Worm (Caenorhabditis elegans) whole organism, L2 larva: ENCODE measurements around the gene F45G2.7.

Experiments used
- C34F6.9 ChIP-seq: fragments of 150-350 bp; optimal IDR thresholded peaks from 2 replicates; lab custom pipeline; 2014; ENCODE audit warnings: missing biosample characterization, missing genetic modification characterization
- F13H6.1 ChIP-seq: sonication (generic microtip); optimal IDR thresholded peaks from 2 replicates; lab custom pipeline; 2016; ENCODE audit warnings: missing genetic modification characterization, missing compliant biosample characterization
- R02D3.7 ChIP-seq: fragments of 150-350 bp; optimal IDR thresholded peaks from 2 replicates; lab custom pipeline; 2014; ENCODE audit warnings: missing biosample characterization, missing genetic modification characterization
- Y55F3AM.14 ChIP-seq: fragments of 200-800 bp; sonication (Bioruptor generic); optimal IDR thresholded peaks from 2 replicates; lab custom pipeline; 2018; ENCODE audit warnings: mild to moderate bottlenecking, missing genetic modification characterization, missing compliant biosample characterization
- ZK546.5 ChIP-seq: sonication (generic microtip); optimal IDR thresholded peaks from 2 replicates; lab custom pipeline; 2017; ENCODE audit warnings: missing biosample characterization, missing genetic modification characterization
- alr-1 ChIP-seq: fragments of 150-350 bp; optimal IDR thresholded peaks from 2 replicates; lab custom pipeline; 2014; ENCODE audit warnings: missing biosample characterization, missing genetic modification characterization
- aly-2 ChIP-seq: fragments of 150-350 bp; optimal IDR thresholded peaks from 2 replicates; lab custom pipeline; 2014; ENCODE audit warnings: missing biosample characterization, missing genetic modification characterization
- ama-1 ChIP-seq: fragments of 150-350 bp; optimal IDR thresholded peaks from 2 replicates; lab custom pipeline; 2018; ENCODE audit warnings: inconsistent platforms
- blmp-1 ChIP-seq: sonication (generic microtip); optimal IDR thresholded peaks from 2 replicates; lab custom pipeline; 2017; ENCODE audit warnings: missing genetic modification characterization, mild to moderate bottlenecking, missing compliant biosample characterization, antibody characterized with exemption, moderate library complexity; ENCODE audit not compliant: insufficient read depth
- ceh-16 ChIP-seq: fragments of 150-350 bp; optimal IDR thresholded peaks from 2 replicates; lab custom pipeline; 2014; ENCODE audit warnings: missing biosample characterization, missing genetic modification characterization
- ceh-82 ChIP-seq: fragments of 150-350 bp; optimal IDR thresholded peaks from 2 replicates; lab custom pipeline; 2014; ENCODE audit warnings: missing biosample characterization, missing genetic modification characterization
- crh-2 ChIP-seq: sonication (generic microtip); optimal IDR thresholded peaks from 2 replicates; lab custom pipeline; 2017; ENCODE audit warnings: missing biosample characterization, missing genetic modification characterization
- dmd-4 ChIP-seq: sonication (generic microtip); optimal IDR thresholded peaks from 2 replicates; lab custom pipeline; 2017; ENCODE audit warnings: missing biosample characterization, missing genetic modification characterization
- egl-27 ChIP-seq: sonication (generic microtip); optimal IDR thresholded peaks from 3 replicates; lab custom pipeline; 2017; ENCODE audit warnings: missing biosample characterization, missing genetic modification reagents, missing genetic modification characterization
- elt-1 ChIP-seq: fragments of 150-350 bp; optimal IDR thresholded peaks from 2 replicates; lab custom pipeline; 2014; ENCODE audit warnings: missing biosample characterization, missing genetic modification characterization
- elt-3 ChIP-seq: sonication (generic microtip); optimal IDR thresholded peaks from 2 replicates; lab custom pipeline; 2017; ENCODE audit warnings: missing biosample characterization, missing genetic modification characterization
- fos-1 ChIP-seq: fragments of 150-350 bp; optimal IDR thresholded peaks from 2 replicates; lab custom pipeline; 2014; ENCODE audit warnings: missing biosample characterization, missing genetic modification characterization
- gmeb-1 ChIP-seq: fragments of 150-350 bp; optimal IDR thresholded peaks from 2 replicates; lab custom pipeline; 2014; ENCODE audit warnings: missing biosample characterization, missing genetic modification characterization
- lin-11 ChIP-seq: fragments of 150-350 bp; sonication (generic microtip); optimal IDR thresholded peaks from 2 replicates; lab custom pipeline; 2014; ENCODE audit warnings: missing biosample characterization, missing genetic modification characterization, inconsistent platforms, mixed read lengths
- lin-13 ChIP-seq: fragments of 150-350 bp; optimal IDR thresholded peaks from 2 replicates; lab custom pipeline; 2014; ENCODE audit warnings: missing biosample characterization, missing genetic modification reagents, missing genetic modification characterization
- lin-39 ChIP-seq: fragments of 150-350 bp; optimal IDR thresholded peaks from 2 replicates; lab custom pipeline; 2014; ENCODE audit warnings: missing biosample characterization, missing genetic modification reagents, missing genetic modification characterization
- lsy-2 ChIP-seq, 2 experiments: fragments of 150-350 bp in 1 of 2; sonication (generic microtip) in 1 of 2; optimal IDR thresholded peaks; 2 replicates each; lab custom pipeline; 2014 to 2017; ENCODE audit warnings: missing biosample characterization in 2 of 2, missing genetic modification characterization in 2 of 2
- mab-5 ChIP-seq: fragments of 150-350 bp; optimal IDR thresholded peaks from 2 replicates; lab custom pipeline; 2014; ENCODE audit warnings: missing biosample characterization, missing genetic modification characterization
- mbf-1 ChIP-seq: sonication (generic microtip); optimal IDR thresholded peaks from 2 replicates; lab custom pipeline; 2017; ENCODE audit warnings: missing biosample characterization, missing genetic modification characterization
- mdl-1 ChIP-seq, 2 experiments: fragments of 150-350 bp in 1 of 2; sonication (generic microtip) in 1 of 2; optimal IDR thresholded peaks; 2 replicates each; lab custom pipeline; 2017; ENCODE audit warnings: missing biosample characterization in 2 of 2, missing genetic modification characterization in 2 of 2
- nhr-10 ChIP-seq: sonication (generic microtip); optimal IDR thresholded peaks from 2 replicates; lab custom pipeline; 2017; ENCODE audit warnings: missing biosample characterization, missing genetic modification characterization
- nhr-11 ChIP-seq: fragments of 150-350 bp; optimal IDR thresholded peaks from 2 replicates; lab custom pipeline; 2014; ENCODE audit warnings: missing biosample characterization, missing genetic modification characterization
- nhr-12 ChIP-seq: fragments of 150-350 bp; optimal IDR thresholded peaks from 2 replicates; lab custom pipeline; 2014; ENCODE audit warnings: missing biosample characterization, missing genetic modification characterization
- nhr-129 ChIP-seq: fragments of 150-350 bp; optimal IDR thresholded peaks from 2 replicates; lab custom pipeline; 2014; ENCODE audit warnings: missing biosample characterization, missing genetic modification characterization
- nhr-21 ChIP-seq: fragments of 150-350 bp; optimal IDR thresholded peaks from 2 replicates; lab custom pipeline; 2014; ENCODE audit warnings: missing biosample characterization, missing genetic modification characterization
- nhr-23 ChIP-seq: fragments of 150-350 bp; optimal IDR thresholded peaks from 2 replicates; lab custom pipeline; 2014; ENCODE audit warnings: missing biosample characterization, missing genetic modification reagents, missing genetic modification characterization
- nhr-237 ChIP-seq: fragments of 150-350 bp; optimal IDR thresholded peaks from 2 replicates; lab custom pipeline; 2014; ENCODE audit warnings: missing biosample characterization, missing genetic modification characterization
- nhr-25 ChIP-seq: fragments of 150-350 bp; sonication (generic microtip); optimal IDR thresholded peaks from 3 replicates; lab custom pipeline; 2014; ENCODE audit warnings: missing biosample characterization, missing genetic modification characterization
- nhr-6 ChIP-seq: fragments of 150-350 bp; optimal IDR thresholded peaks from 2 replicates; lab custom pipeline; 2014; ENCODE audit warnings: missing biosample characterization, missing genetic modification characterization
- nhr-77 ChIP-seq: fragments of 150-350 bp; optimal IDR thresholded peaks from 2 replicates; lab custom pipeline; 2014; ENCODE audit warnings: missing biosample characterization, missing genetic modification characterization
- peb-1 ChIP-seq: fragments of 150-350 bp; optimal IDR thresholded peaks from 2 replicates; lab custom pipeline; 2014; ENCODE audit warnings: missing biosample characterization, missing genetic modification characterization
- sem-4 ChIP-seq: fragments of 150-350 bp; optimal IDR thresholded peaks from 2 replicates; lab custom pipeline; 2014; ENCODE audit warnings: missing biosample characterization, missing genetic modification reagents, missing genetic modification characterization
- skn-1 ChIP-seq: sonication (generic microtip); optimal IDR thresholded peaks from 2 replicates; lab custom pipeline; 2017; ENCODE audit warnings: missing biosample characterization, missing genetic modification characterization
- sma-3 ChIP-seq: sonication (generic microtip); optimal IDR thresholded peaks from 2 replicates; lab custom pipeline; 2016; ENCODE audit warnings: missing genetic modification reagents, missing genetic modification characterization, missing compliant biosample characterization
- sma-9 ChIP-seq, 2 experiments: fragments of 150-350 bp in 1 of 2; sonication (generic microtip) in 1 of 2; optimal IDR thresholded peaks; 2 replicates each; lab custom pipeline; 2014 to 2016; ENCODE audit warnings: missing genetic modification characterization in 2 of 2, mild to moderate bottlenecking in 1 of 2, missing biosample characterization in 1 of 2, missing compliant biosample characterization in 1 of 2, missing genetic modification reagents in 1 of 2, moderate library complexity in 1 of 2
- snpc-4 ChIP-seq: fragments of 150-350 bp; optimal IDR thresholded peaks from 2 replicates; lab custom pipeline; 2014; ENCODE audit warnings: missing biosample characterization, missing genetic modification characterization
- unc-39 ChIP-seq: fragments of 150-350 bp; optimal IDR thresholded peaks from 2 replicates; lab custom pipeline; 2014; ENCODE audit warnings: missing biosample characterization, missing genetic modification characterization
- unc-55 ChIP-seq: fragments of 150-350 bp; sonication (generic microtip); optimal IDR thresholded peaks from 3 replicates; lab custom pipeline; 2014; ENCODE audit warnings: missing biosample characterization, missing genetic modification reagents, missing genetic modification characterization
- unc-62 ChIP-seq: fragments of 150-350 bp; optimal IDR thresholded peaks from 2 replicates; lab custom pipeline; 2014; ENCODE audit warnings: missing biosample characterization, missing genetic modification reagents, missing genetic modification characterization
- zag-1 ChIP-seq: fragments of 150-350 bp; optimal IDR thresholded peaks from 2 replicates; lab custom pipeline; 2014; ENCODE audit warnings: missing biosample characterization, missing genetic modification characterization
- ztf-1 ChIP-seq: fragments of 200-800 bp; sonication (Bioruptor generic); conservative IDR thresholded peaks from 2 replicates; pipeline ENCODE4 v1.3.6; 2022; ENCODE audit warnings: missing genetic modification characterization, missing compliant biosample characterization
- ztf-11 ChIP-seq: sonication (generic microtip); optimal IDR thresholded peaks from 2 replicates; lab custom pipeline; 2017; ENCODE audit warnings: missing biosample characterization, missing genetic modification characterization
- ztf-4 ChIP-seq: fragments of 150-350 bp; optimal IDR thresholded peaks from 2 replicates; lab custom pipeline; 2014; ENCODE audit warnings: missing biosample characterization, missing genetic modification characterization

Gene F45G2.7

ce11 chrIII:13423414-13423813 lies 10.9 kb downstream of the F45G2.7 start, which contains the start of gene exo-1:
Gene exo-1 (plus strand): TSS chrIII:13423514.
- TF ChIP-seq lsy-2 (tag; optimal IDR thresholded peaks at IDR 0.05; lab: Kevin White, UChicago) (peak in 1 of 2 experiments; percentile 77), nhr-11 (tag; lab: Kevin White, UChicago) (no peak), sma-3 (GFP tag; lab: Kevin White, UChicago) (peak; percentile 70), F13H6.1 (tag; lab: Kevin White, UChicago) (no peak), nhr-10 (tag; lab: Kevin White, UChicago) (no peak), gmeb-1 (tag; lab: Kevin White, UChicago) (peak; percentile 91), lin-11 (tag; lab: Kevin White, UChicago) (no peak), blmp-1 (tag; lab: Kevin White, UChicago) (peak; percentile 21), lin-13 (GFP tag; lab: Kevin White, UChicago) (peak; percentile 75), nhr-25 (peak; percentile 63), R02D3.7 (tag; lab: Kevin White, UChicago) (no peak), nhr-12 (tag; lab: Kevin White, UChicago) (no peak), nhr-129 (tag; lab: Kevin White, UChicago) (peak; percentile 70), ceh-16 (tag; lab: Kevin White, UChicago) (no peak), mbf-1 (no peak), unc-55 (GFP tag; lab: Kevin White, UChicago) (peak; percentile 87), sem-4 (tag; lab: Kevin White, UChicago) (no peak), peb-1 (tag; lab: Kevin White, UChicago) (no peak), ama-1 (no peak), nhr-21 (no peak), C34F6.9 (tag; lab: Kevin White, UChicago) (peak; percentile 41), Y55F3AM.14 (GFP tag; lab: Kevin White, UChicago) (no peak), ztf-11 (no peak), ztf-4 (tag; lab: Kevin White, UChicago) (no peak), fos-1 (peak; percentile 63), skn-1 (tag; lab: Kevin White, UChicago) (no peak), zag-1 (tag; lab: Kevin White, UChicago) (peak; percentile 1), dmd-4 (no peak), lin-39 (tag; lab: Kevin White, UChicago) (no peak), nhr-23 (tag; lab: Kevin White, UChicago) (no peak), nhr-6 (tag; lab: Kevin White, UChicago) (no peak), sma-9 (GFP tag; optimal IDR thresholded peaks at IDR 0.05; lab: Kevin White, UChicago) (peak; percentile 26), sma-9 (tag; optimal IDR thresholded peaks at IDR 0.05; lab: Kevin White, UChicago) (no peak), nhr-237 (no peak), unc-39 (no peak), ceh-82 (no peak), nhr-77 (tag; lab: Kevin White, UChicago) (no peak), mdl-1 (tag; optimal IDR thresholded peaks at IDR 0.05; lab: Kevin White, UChicago) (no peak), alr-1 (tag; lab: Kevin White, UChicago) (no peak), egl-27 (no peak), aly-2 (tag; lab: Kevin White, UChicago) (no peak), snpc-4 (tag; lab: Kevin White, UChicago) (peak; percentile 53), crh-2 (tag; lab: Kevin White, UChicago) (peak; percentile 66), ztf-1 (no peak), unc-62 (GFP tag; lab: Kevin White, UChicago) (no peak), mab-5 (tag; lab: Kevin White, UChicago) (no peak), ZK546.5 (tag; lab: Kevin White, UChicago) (no peak), elt-1 (tag; lab: Kevin White, UChicago) (no peak), elt-3 (tag; lab: Kevin White, UChicago) (no peak)
